Fruit fly (Drosophila melanogaster) whole organism, pupa: ENCODE results near the gene CG9592.
A peak's percentile ranks its signal among the peaks of the same experiment; 100 is the strongest.

Experiments used
- CG10348 ChIP-seq: fragments of 200-800 bp; sonication (Bioruptor generic); IDR thresholded peaks from 2 replicates; pipeline ENCODE4 v1.3.6; 2022; ENCODE audit warnings: missing biosample characterization, missing genetic modification characterization
- CG12605 ChIP-seq: fragments of 200-800 bp; sonication (Bioruptor generic); IDR thresholded peaks from 2 replicates; pipeline ENCODE4 v1.3.6; 2022; ENCODE audit warnings: missing biosample characterization, missing genetic modification characterization
- CG13204 ChIP-seq: fragments of 200-800 bp; sonication (Bioruptor generic); optimal IDR thresholded peaks from 2 replicates; lab custom pipeline; 2018; ENCODE audit warnings: missing biosample characterization, mild to moderate bottlenecking, missing genetic modification characterization, moderate library complexity
- CG14655 ChIP-seq: fragments of 200-800 bp; sonication (Bioruptor generic); optimal IDR thresholded peaks from 3 replicates; lab custom pipeline; 2017; ENCODE audit warnings: mild to moderate bottlenecking, missing biosample characterization, missing genetic modification reagents, missing genetic modification characterization
- CG15710 ChIP-seq: fragments of 200-800 bp; sonication (Bioruptor generic); optimal IDR thresholded peaks from 2 replicates; lab custom pipeline; 2018; ENCODE audit warnings: missing biosample characterization, mild to moderate bottlenecking, missing genetic modification characterization, moderate library complexity
- CG17806 ChIP-seq: fragments of 200-800 bp; sonication (Bioruptor generic); optimal IDR thresholded peaks from 2 replicates; lab custom pipeline; 2018; ENCODE audit warnings: missing biosample characterization, mild to moderate bottlenecking, missing genetic modification characterization, moderate library complexity
- CG32121 ChIP-seq: fragments of 200-800 bp; sonication (Bioruptor generic); IDR thresholded peaks from 2 replicates; pipeline ENCODE4 v1.3.6; 2022; ENCODE audit warnings: missing biosample characterization, missing genetic modification characterization
- CG34367 ChIP-seq: fragments of 200-800 bp; sonication (Bioruptor generic); optimal IDR thresholded peaks from 2 replicates; lab custom pipeline; 2018; ENCODE audit warnings: missing biosample characterization, mild to moderate bottlenecking, missing genetic modification characterization
- CG4496 ChIP-seq: fragments of 200-800 bp; sonication (Bioruptor generic); IDR thresholded peaks from 3 replicates; pipeline ENCODE4 v1.3.6; 2022; ENCODE audit warnings: missing biosample characterization, missing genetic modification characterization
- CG8159 ChIP-seq: fragments of 200-800 bp; sonication (Bioruptor generic); optimal IDR thresholded peaks from 3 replicates; lab custom pipeline; 2018; ENCODE audit warnings: missing biosample characterization, mild to moderate bottlenecking, missing genetic modification characterization, moderate library complexity
- CG8301 ChIP-seq: fragments of 200-800 bp; sonication (Bioruptor generic); optimal IDR thresholded peaks from 2 replicates; lab custom pipeline; 2018; ENCODE audit warnings: missing biosample characterization, mild to moderate bottlenecking, missing genetic modification characterization
- CG9948 ChIP-seq: fragments of 200-800 bp; sonication (Bioruptor generic); optimal IDR thresholded peaks from 2 replicates; lab custom pipeline; 2018; ENCODE audit warnings: missing biosample characterization, mild to moderate bottlenecking, missing genetic modification characterization, moderate library complexity
- D1 ChIP-seq: fragments of 200-800 bp; sonication (Bioruptor generic); optimal IDR thresholded peaks from 2 replicates; lab custom pipeline; 2018; ENCODE audit warnings: missing biosample characterization, mild to moderate bottlenecking, missing genetic modification characterization, moderate library complexity
- EcR ChIP-seq: fragments of 200-800 bp; sonication (Bioruptor generic); optimal IDR thresholded peaks from 3 replicates; lab custom pipeline; 2019; ENCODE audit warnings: missing biosample characterization, missing genetic modification characterization, mild to moderate bottlenecking, moderate library complexity, missing genetic modification reagents
- Ets98B ChIP-seq: fragments of 200-800 bp; sonication (Bioruptor generic); IDR thresholded peaks from 2 replicates; pipeline ENCODE4 v1.3.6; 2022; ENCODE audit warnings: missing biosample characterization, missing genetic modification characterization
- Pif1A ChIP-seq: fragments of 200-800 bp; sonication (Bioruptor generic); optimal IDR thresholded peaks from 3 replicates; lab custom pipeline; 2016; ENCODE audit warnings: missing biosample characterization, missing genetic modification characterization
- Pif1B ChIP-seq: fragments of 200-800 bp; sonication (Bioruptor generic); optimal IDR thresholded peaks from 3 replicates; lab custom pipeline; 2016; ENCODE audit warnings: missing biosample characterization, missing genetic modification characterization
- Snoo ChIP-seq: fragments of 200-800 bp; sonication (Bioruptor generic); optimal IDR thresholded peaks from 3 replicates; lab custom pipeline; 2017; ENCODE audit warnings: missing biosample characterization, mild to moderate bottlenecking, missing genetic modification characterization, inconsistent platforms
- fd96Ca ChIP-seq: fragments of 200-800 bp; sonication (Bioruptor generic); IDR thresholded peaks from 3 replicates; pipeline ENCODE4 v1.3.6; 2022; ENCODE audit warnings: missing biosample characterization, missing genetic modification characterization
- gl ChIP-seq: fragments of 200-800 bp; sonication (Bioruptor generic); optimal IDR thresholded peaks from 2 replicates; lab custom pipeline; 2018; ENCODE audit warnings: missing biosample characterization, mild to moderate bottlenecking, missing genetic modification characterization
- rn ChIP-seq: fragments of 200-800 bp; sonication (Bioruptor generic); IDR thresholded peaks from 2 replicates; pipeline ENCODE4 v1.3.6; 2022; ENCODE audit warnings: missing biosample characterization, missing genetic modification characterization

The CG9592 gene

DNA sequence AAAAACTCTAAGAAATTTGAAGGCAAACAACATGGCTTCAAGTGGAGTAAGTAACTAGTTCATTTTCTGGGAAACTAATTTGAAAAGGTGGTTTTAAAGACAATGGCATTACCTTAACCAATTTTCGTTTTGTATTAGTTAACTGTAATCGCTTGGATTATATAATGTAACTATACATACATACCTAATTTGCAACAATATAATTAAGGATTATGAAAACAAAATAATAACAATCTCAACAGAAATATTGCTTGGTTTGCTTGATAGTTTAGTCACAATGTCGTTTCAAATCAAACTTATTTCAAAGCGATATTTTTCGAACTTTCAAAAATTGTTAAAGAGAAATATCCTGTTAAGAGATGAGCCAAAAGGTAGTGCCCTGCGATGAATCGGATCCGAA is at the start of gene CG9592:
CG9592 (plus strand) TSS at position 301 of the 400 bp plus-strand sequence.
- TF ChIP-seq rn (no peak), fd96Ca (GFP tag; lab: Robert Waterston, UW) (no peak), CG8301 (tag; lab: Kevin White, UChicago) (no peak), CG4496 (GFP tag; lab: Robert Waterston, UW) (no peak), Snoo (no peak), Pif1A (GFP tag; lab: Kevin White, UChicago) (no peak), Ets98B (GFP tag; lab: Robert Waterston, UW) (no peak), D1 (tag; lab: Kevin White, UChicago) (no peak), CG14655 (GFP tag; lab: Kevin White, UChicago) (no peak), CG9948 (tag; lab: Kevin White, UChicago) (no peak), EcR (GFP tag; lab: Kevin White, UChicago) (no peak)

- TF ChIP-seq D1 (tag; lab: Kevin White, UChicago) (peak; percentile 42), Pif1A (GFP tag; lab: Kevin White, UChicago) (peak; percentile 72), rn (peak; percentile 31), CG34367 (tag; lab: Kevin White, UChicago) (peak; percentile 79), CG4496 (GFP tag; lab: Robert Waterston, UW) (peak; percentile 74; the same call in 2 of the 3 replicates), gl (peak; percentile 96), EcR (GFP tag; lab: Kevin White, UChicago) (peak; percentile 87), CG10348 (GFP tag; lab: Robert Waterston, UW) (no peak), CG12605 (GFP tag; lab: Robert Waterston, UW) (peak; percentile 78), CG13204 (GFP tag; lab: Kevin White, UChicago) (peak; percentile 76), CG17806 (peak; percentile 69), CG8301 (tag; lab: Kevin White, UChicago) (peak; percentile 47), CG8159 (tag; lab: Kevin White, UChicago) (peak; percentile 80), fd96Ca (GFP tag; lab: Robert Waterston, UW) (peak; percentile 80), CG15710 (tag; lab: Kevin White, UChicago) (peak; percentile 79), CG9948 (tag; lab: Kevin White, UChicago) (peak; percentile 71), CG32121 (GFP tag; lab: Robert Waterston, UW) (peak; percentile 36; the same call in 1 of the 2 replicates), Pif1B (GFP tag; lab: Kevin White, UChicago) (peak; percentile 79), Ets98B (GFP tag; lab: Robert Waterston, UW) (peak; percentile 45), Snoo (peak; percentile 43), CG14655 (GFP tag; lab: Kevin White, UChicago) (peak; percentile 72)
Observed at dm6 chr3L:14476804-14477239, 40.8 kb upstream of the CG9592 start.

DNA sequence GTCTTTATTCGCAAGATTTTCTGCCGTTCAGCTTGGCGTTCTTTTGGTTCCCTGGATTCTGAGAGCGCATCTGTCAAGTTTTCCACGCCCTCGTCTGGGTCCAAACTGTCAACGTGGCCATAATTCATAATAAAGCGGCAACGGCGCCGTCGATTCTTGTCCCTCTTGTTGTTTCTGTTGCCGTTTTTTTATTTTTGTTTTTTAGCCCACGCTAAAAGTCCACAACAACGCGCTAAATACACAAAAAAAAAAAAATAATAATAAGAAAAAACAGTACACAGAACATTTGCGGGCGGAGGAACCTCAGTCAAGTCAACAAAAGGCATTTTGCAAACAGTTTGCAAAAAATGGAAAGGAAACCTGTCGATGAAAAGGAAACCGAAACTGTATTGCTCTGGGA is 36.2 kb upstream of the CG9592 start:
- TF ChIP-seq EcR (GFP tag; lab: Kevin White, UChicago): no peak
- TF ChIP-seq fd96Ca (GFP tag; lab: Robert Waterston, UW): no peak
- peak; percentile 7 for TF ChIP-seq CG14655 (GFP tag; lab: Kevin White, UChicago)
- TF ChIP-seq Snoo: no peak
- peak; percentile 58 for TF ChIP-seq CG15710 (tag; lab: Kevin White, UChicago)
- TF ChIP-seq CG8159 (tag; lab: Kevin White, UChicago): no peak
- no peak for TF ChIP-seq CG32121 (GFP tag; lab: Robert Waterston, UW)
- TF ChIP-seq CG9948 (tag; lab: Kevin White, UChicago): no peak
- TF ChIP-seq CG34367 (tag; lab: Kevin White, UChicago): peak; percentile 30
- no peak for TF ChIP-seq Pif1A (GFP tag; lab: Kevin White, UChicago)
- no peak for TF ChIP-seq CG17806
- TF ChIP-seq CG10348 (GFP tag; lab: Robert Waterston, UW): no peak
- peak; percentile 42; the same call in 2 of the 3 replicates for TF ChIP-seq CG4496 (GFP tag; lab: Robert Waterston, UW)
- TF ChIP-seq CG8301 (tag; lab: Kevin White, UChicago): no peak
- TF ChIP-seq gl: peak; percentile 12
- no peak for TF ChIP-seq CG12605 (GFP tag; lab: Robert Waterston, UW)
- peak; percentile 58 for TF ChIP-seq CG13204 (GFP tag; lab: Kevin White, UChicago)
- no peak for TF ChIP-seq rn
- no peak for TF ChIP-seq D1 (tag; lab: Kevin White, UChicago)
- 0 out of 2 replicates have a peak, but pooled peaks have one; percentile 6 for TF ChIP-seq Ets98B (GFP tag; lab: Robert Waterston, UW)
- no peak for TF ChIP-seq Pif1B (GFP tag; lab: Kevin White, UChicago)
- TF ChIP-seq, all 21 proteins: peak for 7

DNA sequence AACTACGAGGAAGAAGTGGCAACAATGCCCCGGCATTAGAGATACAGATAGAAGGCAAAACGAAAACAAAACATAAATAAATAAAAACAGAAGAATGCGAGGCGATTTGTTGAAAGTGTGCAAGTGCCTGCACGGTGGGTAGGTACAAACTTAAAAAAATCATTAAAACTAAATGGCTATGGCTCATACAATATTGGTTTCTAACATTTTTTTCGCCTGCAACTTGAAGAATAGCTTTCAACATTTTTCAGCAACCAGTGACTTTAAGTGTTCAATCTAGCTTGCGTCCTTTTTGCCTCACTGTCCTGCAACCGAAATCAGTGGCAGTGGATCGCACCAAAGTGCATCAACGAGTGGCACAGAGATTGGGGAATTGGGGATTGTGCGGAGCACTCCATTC is 34.7 kb upstream of the CG9592 start:
- TF ChIP-seq gl (no peak), CG4496 (GFP tag; lab: Robert Waterston, UW) (peak; percentile 11; the same call in 1 of the 3 replicates), Pif1A (GFP tag; lab: Kevin White, UChicago) (peak; percentile 5), Ets98B (GFP tag; lab: Robert Waterston, UW) (peak; percentile 35; the same call in 1 of the 2 replicates), rn (no peak), fd96Ca (GFP tag; lab: Robert Waterston, UW) (peak; percentile 40; the same call in 1 of the 3 replicates), CG8301 (tag; lab: Kevin White, UChicago) (peak; percentile 62), CG9948 (tag; lab: Kevin White, UChicago) (peak; percentile 22), CG14655 (GFP tag; lab: Kevin White, UChicago) (peak; percentile 78)

- TF ChIP-seq fd96Ca (GFP tag; lab: Robert Waterston, UW) (no peak), D1 (tag; lab: Kevin White, UChicago) (peak; percentile 7), CG32121 (GFP tag; lab: Robert Waterston, UW) (no peak), Pif1B (GFP tag; lab: Kevin White, UChicago) (no peak), CG8301 (tag; lab: Kevin White, UChicago) (no peak), CG17806 (peak; percentile 20), CG8159 (tag; lab: Kevin White, UChicago) (peak; percentile 43), Snoo (no peak), EcR (GFP tag; lab: Kevin White, UChicago) (no peak), Pif1A (GFP tag; lab: Kevin White, UChicago) (no peak), CG34367 (tag; lab: Kevin White, UChicago) (peak; percentile 4), CG10348 (GFP tag; lab: Robert Waterston, UW) (no peak), gl (no peak), CG9948 (tag; lab: Kevin White, UChicago) (peak; percentile 5), CG13204 (GFP tag; lab: Kevin White, UChicago) (no peak), CG15710 (tag; lab: Kevin White, UChicago) (peak; percentile 24)
- TF ChIP-seq, all 21 proteins: peak for 6
Observed at dm6 chr3L:14485401-14485800, 32.2 kb upstream of the CG9592 start.
